Worm (Caenorhabditis elegans) whole organism, L2 larva: Measurements from ENCODE around the gene srh-287.

Experiments used
- F13H6.1 ChIP-seq: sonication (generic microtip); optimal IDR thresholded peaks from 2 replicates; lab custom pipeline; 2016; ENCODE audit warnings: missing genetic modification characterization, missing compliant biosample characterization
- R02D3.7 ChIP-seq: fragments of 150-350 bp; optimal IDR thresholded peaks from 2 replicates; lab custom pipeline; 2014; ENCODE audit warnings: missing biosample characterization, missing genetic modification characterization
- ZK546.5 ChIP-seq: sonication (generic microtip); optimal IDR thresholded peaks from 2 replicates; lab custom pipeline; 2017; ENCODE audit warnings: missing biosample characterization, missing genetic modification characterization
- alr-1 ChIP-seq: fragments of 150-350 bp; optimal IDR thresholded peaks from 2 replicates; lab custom pipeline; 2014; ENCODE audit warnings: missing biosample characterization, missing genetic modification characterization
- aly-2 ChIP-seq: fragments of 150-350 bp; optimal IDR thresholded peaks from 2 replicates; lab custom pipeline; 2014; ENCODE audit warnings: missing biosample characterization, missing genetic modification characterization
- blmp-1 ChIP-seq: sonication (generic microtip); optimal IDR thresholded peaks from 2 replicates; lab custom pipeline; 2017; ENCODE audit warnings: missing genetic modification characterization, mild to moderate bottlenecking, missing compliant biosample characterization, antibody characterized with exemption, moderate library complexity; ENCODE audit not compliant: insufficient read depth
- ceh-16 ChIP-seq: fragments of 150-350 bp; optimal IDR thresholded peaks from 2 replicates; lab custom pipeline; 2014; ENCODE audit warnings: missing biosample characterization, missing genetic modification characterization
- ceh-82 ChIP-seq: fragments of 150-350 bp; optimal IDR thresholded peaks from 2 replicates; lab custom pipeline; 2014; ENCODE audit warnings: missing biosample characterization, missing genetic modification characterization
- crh-2 ChIP-seq: sonication (generic microtip); optimal IDR thresholded peaks from 2 replicates; lab custom pipeline; 2017; ENCODE audit warnings: missing biosample characterization, missing genetic modification characterization
- dmd-4 ChIP-seq: sonication (generic microtip); optimal IDR thresholded peaks from 2 replicates; lab custom pipeline; 2017; ENCODE audit warnings: missing biosample characterization, missing genetic modification characterization
- elt-1 ChIP-seq: fragments of 150-350 bp; optimal IDR thresholded peaks from 2 replicates; lab custom pipeline; 2014; ENCODE audit warnings: missing biosample characterization, missing genetic modification characterization
- elt-3 ChIP-seq: sonication (generic microtip); optimal IDR thresholded peaks from 2 replicates; lab custom pipeline; 2017; ENCODE audit warnings: missing biosample characterization, missing genetic modification characterization
- fos-1 ChIP-seq: fragments of 150-350 bp; optimal IDR thresholded peaks from 2 replicates; lab custom pipeline; 2014; ENCODE audit warnings: missing biosample characterization, missing genetic modification characterization
- gmeb-1 ChIP-seq: fragments of 150-350 bp; optimal IDR thresholded peaks from 2 replicates; lab custom pipeline; 2014; ENCODE audit warnings: missing biosample characterization, missing genetic modification characterization
- lin-13 ChIP-seq: fragments of 150-350 bp; optimal IDR thresholded peaks from 2 replicates; lab custom pipeline; 2014; ENCODE audit warnings: missing biosample characterization, missing genetic modification reagents, missing genetic modification characterization
- mab-5 ChIP-seq: fragments of 150-350 bp; optimal IDR thresholded peaks from 2 replicates; lab custom pipeline; 2014; ENCODE audit warnings: missing biosample characterization, missing genetic modification characterization
- nhr-12 ChIP-seq: fragments of 150-350 bp; optimal IDR thresholded peaks from 2 replicates; lab custom pipeline; 2014; ENCODE audit warnings: missing biosample characterization, missing genetic modification characterization
- nhr-129 ChIP-seq: fragments of 150-350 bp; optimal IDR thresholded peaks from 2 replicates; lab custom pipeline; 2014; ENCODE audit warnings: missing biosample characterization, missing genetic modification characterization
- nhr-21 ChIP-seq: fragments of 150-350 bp; optimal IDR thresholded peaks from 2 replicates; lab custom pipeline; 2014; ENCODE audit warnings: missing biosample characterization, missing genetic modification characterization
- nhr-23 ChIP-seq: fragments of 150-350 bp; optimal IDR thresholded peaks from 2 replicates; lab custom pipeline; 2014; ENCODE audit warnings: missing biosample characterization, missing genetic modification reagents, missing genetic modification characterization
- nhr-237 ChIP-seq: fragments of 150-350 bp; optimal IDR thresholded peaks from 2 replicates; lab custom pipeline; 2014; ENCODE audit warnings: missing biosample characterization, missing genetic modification characterization
- nhr-25 ChIP-seq: fragments of 150-350 bp; sonication (generic microtip); optimal IDR thresholded peaks from 3 replicates; lab custom pipeline; 2014; ENCODE audit warnings: missing biosample characterization, missing genetic modification characterization
- nhr-6 ChIP-seq: fragments of 150-350 bp; optimal IDR thresholded peaks from 2 replicates; lab custom pipeline; 2014; ENCODE audit warnings: missing biosample characterization, missing genetic modification characterization
- sem-4 ChIP-seq: fragments of 150-350 bp; optimal IDR thresholded peaks from 2 replicates; lab custom pipeline; 2014; ENCODE audit warnings: missing biosample characterization, missing genetic modification reagents, missing genetic modification characterization
- skn-1 ChIP-seq: sonication (generic microtip); optimal IDR thresholded peaks from 2 replicates; lab custom pipeline; 2017; ENCODE audit warnings: missing biosample characterization, missing genetic modification characterization
- sma-3 ChIP-seq: sonication (generic microtip); optimal IDR thresholded peaks from 2 replicates; lab custom pipeline; 2016; ENCODE audit warnings: missing genetic modification reagents, missing genetic modification characterization, missing compliant biosample characterization
- sma-9 ChIP-seq, 2 experiments: fragments of 150-350 bp in 1 of 2; sonication (generic microtip) in 1 of 2; optimal IDR thresholded peaks; 2 replicates each; lab custom pipeline; 2014 to 2016; ENCODE audit warnings: missing genetic modification characterization in 2 of 2, mild to moderate bottlenecking in 1 of 2, missing biosample characterization in 1 of 2, missing compliant biosample characterization in 1 of 2, missing genetic modification reagents in 1 of 2, moderate library complexity in 1 of 2
- snpc-4 ChIP-seq: fragments of 150-350 bp; optimal IDR thresholded peaks from 2 replicates; lab custom pipeline; 2014; ENCODE audit warnings: missing biosample characterization, missing genetic modification characterization
- unc-39 ChIP-seq: fragments of 150-350 bp; optimal IDR thresholded peaks from 2 replicates; lab custom pipeline; 2014; ENCODE audit warnings: missing biosample characterization, missing genetic modification characterization
- unc-55 ChIP-seq: fragments of 150-350 bp; sonication (generic microtip); optimal IDR thresholded peaks from 3 replicates; lab custom pipeline; 2014; ENCODE audit warnings: missing biosample characterization, missing genetic modification reagents, missing genetic modification characterization
- unc-62 ChIP-seq: fragments of 150-350 bp; optimal IDR thresholded peaks from 2 replicates; lab custom pipeline; 2014; ENCODE audit warnings: missing biosample characterization, missing genetic modification reagents, missing genetic modification characterization
- zag-1 ChIP-seq: fragments of 150-350 bp; optimal IDR thresholded peaks from 2 replicates; lab custom pipeline; 2014; ENCODE audit warnings: missing biosample characterization, missing genetic modification characterization
- ztf-1 ChIP-seq: fragments of 200-800 bp; sonication (Bioruptor generic); conservative IDR thresholded peaks from 2 replicates; pipeline ENCODE4 v1.3.6; 2022; ENCODE audit warnings: missing genetic modification characterization, missing compliant biosample characterization
- ztf-4 ChIP-seq: fragments of 150-350 bp; optimal IDR thresholded peaks from 2 replicates; lab custom pipeline; 2014; ENCODE audit warnings: missing biosample characterization, missing genetic modification characterization

Gene srh-287

DNA sequence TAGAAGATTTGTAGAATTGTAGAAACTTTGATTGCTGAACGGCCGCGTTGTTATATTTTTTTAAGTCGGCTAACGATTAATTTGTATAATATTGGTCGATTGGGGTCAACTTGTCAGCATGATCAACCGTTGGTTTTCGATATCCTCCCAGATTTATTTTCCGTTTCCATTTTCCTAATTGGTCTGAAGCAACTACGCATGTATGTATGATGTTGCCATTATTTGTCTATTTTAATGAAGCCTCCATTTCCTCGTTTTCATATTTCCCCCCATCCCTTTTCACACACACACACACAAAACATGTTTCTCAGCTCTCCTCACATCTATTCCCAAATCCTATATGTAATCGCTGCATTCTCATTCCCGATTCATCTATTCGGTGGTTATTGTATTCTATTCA is at the start of gene srh-287:
Gene srh-287 (plus strand): TSS at position 301 of the 400 bp plus-strand sequence.
- TF ChIP-seq ztf-1, result no peak
- no peak for TF ChIP-seq unc-62 (GFP tag; lab: Kevin White, UChicago)
- no peak for TF ChIP-seq sma-3 (GFP tag; lab: Kevin White, UChicago)
- TF ChIP-seq aly-2 (tag; lab: Kevin White, UChicago), result no peak
- TF ChIP-seq unc-55, result no peak
- TF ChIP-seq unc-39 (tag; lab: Kevin White, UChicago), result no peak
- TF ChIP-seq sem-4 (tag; lab: Kevin White, UChicago), result no peak
- no peak for TF ChIP-seq ceh-16 (tag; lab: Kevin White, UChicago)
- no peak for TF ChIP-seq nhr-23 (tag; lab: Kevin White, UChicago)
- TF ChIP-seq ceh-82, result no peak
- no peak for TF ChIP-seq zag-1
- TF ChIP-seq nhr-129 (tag; lab: Kevin White, UChicago), result no peak
- TF ChIP-seq gmeb-1 (tag; lab: Kevin White, UChicago), result no peak
- TF ChIP-seq R02D3.7 (tag; lab: Kevin White, UChicago), result no peak
- no peak for TF ChIP-seq dmd-4
- TF ChIP-seq, all 48 proteins: peak for 0

DNA sequence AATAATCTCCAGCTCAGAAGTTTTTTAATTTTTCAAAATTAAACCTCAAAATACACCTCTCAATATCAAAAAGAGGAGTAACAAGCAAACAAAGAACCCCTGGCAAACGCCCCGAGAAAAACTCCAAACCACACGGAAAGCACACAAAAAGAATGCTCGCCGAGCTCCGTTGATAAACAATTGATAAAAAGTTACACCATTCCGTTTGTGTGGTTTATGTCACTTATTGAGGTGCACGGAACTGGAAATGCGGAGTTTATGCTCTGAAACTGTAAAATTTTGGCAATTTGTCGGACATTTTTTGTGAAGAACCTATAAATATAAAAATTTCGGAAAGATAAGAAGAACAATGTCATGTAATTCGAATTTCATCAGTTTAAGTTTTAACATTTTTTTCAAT is 48.3 kb upstream of the srh-287 start:
- TF ChIP-seq gmeb-1 (tag; lab: Kevin White, UChicago) (peak; percentile 18), fos-1 (tag; lab: Kevin White, UChicago) (peak; percentile 75), crh-2 (tag; lab: Kevin White, UChicago) (peak; percentile 42), dmd-4 (no peak), sma-9 (GFP tag; optimal IDR thresholded peaks at IDR 0.05; lab: Kevin White, UChicago) (peak; percentile 33), sma-9 (tag; optimal IDR thresholded peaks at IDR 0.05; lab: Kevin White, UChicago) (no peak), blmp-1 (tag; lab: Kevin White, UChicago) (no peak), elt-1 (tag; lab: Kevin White, UChicago) (no peak)

DNA sequence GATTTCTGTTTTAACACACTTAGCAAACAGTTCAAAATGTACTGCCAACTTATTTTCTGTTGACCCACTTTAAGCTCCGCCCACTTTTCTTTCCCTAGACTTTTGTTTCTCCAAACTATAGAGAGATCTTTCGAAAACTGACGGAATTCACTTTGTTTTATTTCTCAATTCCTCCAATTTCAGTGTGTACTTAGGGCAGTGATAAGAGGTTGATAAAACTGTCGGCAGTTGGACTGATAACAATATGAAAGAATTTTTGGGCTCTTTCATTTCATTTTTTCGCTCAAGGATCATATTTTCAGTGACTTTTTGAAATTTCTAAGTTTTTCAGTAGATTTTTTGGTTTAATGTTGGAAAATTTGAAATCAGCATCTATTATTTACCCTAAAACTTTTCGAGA is 45.6 kb upstream of the srh-287 start:
- TF ChIP-seq mab-5 (tag; lab: Kevin White, UChicago) (no peak), ZK546.5 (tag; lab: Kevin White, UChicago) (no peak), fos-1 (tag; lab: Kevin White, UChicago) (peak; percentile 59), alr-1 (tag; lab: Kevin White, UChicago) (no peak), sma-9 (GFP tag; optimal IDR thresholded peaks at IDR 0.05; lab: Kevin White, UChicago) (peak; percentile 38), sma-9 (tag; optimal IDR thresholded peaks at IDR 0.05; lab: Kevin White, UChicago) (no peak), unc-62 (GFP tag; lab: Kevin White, UChicago) (no peak)
- TF ChIP-seq, all 48 proteins: peak for 2

DNA sequence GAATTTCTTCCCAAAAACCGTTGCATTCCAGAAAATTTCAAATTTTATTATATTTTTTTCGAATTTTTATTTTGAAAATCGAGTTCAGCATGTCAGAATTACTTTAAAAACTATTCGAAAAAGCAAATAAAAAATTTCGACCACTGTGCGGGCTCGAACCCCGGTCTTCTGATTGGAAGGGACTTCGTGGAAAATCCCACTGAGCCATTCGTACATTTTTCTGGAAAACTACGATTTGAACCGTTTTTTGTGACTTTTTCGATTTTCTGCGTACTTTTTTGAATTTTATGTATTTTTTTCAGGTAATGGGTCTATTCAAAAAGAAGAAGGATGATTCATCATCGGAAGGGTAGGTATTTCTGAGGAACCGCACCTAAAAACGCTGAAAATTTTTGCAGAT is 45.0 kb upstream of the srh-287 start, which contains the start of gene pgp-9:
Gene pgp-9 (plus strand): TSS at position 301 of the 400 bp plus-strand sequence.
- TF ChIP-seq ztf-4 (tag; lab: Kevin White, UChicago) (no peak), elt-1 (tag; lab: Kevin White, UChicago) (no peak), nhr-23 (tag; lab: Kevin White, UChicago) (no peak), F13H6.1 (no peak), snpc-4 (tag; lab: Kevin White, UChicago) (no peak), lin-13 (GFP tag; lab: Kevin White, UChicago) (no peak), fos-1 (tag; lab: Kevin White, UChicago) (no peak), ceh-82 (no peak), unc-55 (no peak), gmeb-1 (tag; lab: Kevin White, UChicago) (no peak)

DNA sequence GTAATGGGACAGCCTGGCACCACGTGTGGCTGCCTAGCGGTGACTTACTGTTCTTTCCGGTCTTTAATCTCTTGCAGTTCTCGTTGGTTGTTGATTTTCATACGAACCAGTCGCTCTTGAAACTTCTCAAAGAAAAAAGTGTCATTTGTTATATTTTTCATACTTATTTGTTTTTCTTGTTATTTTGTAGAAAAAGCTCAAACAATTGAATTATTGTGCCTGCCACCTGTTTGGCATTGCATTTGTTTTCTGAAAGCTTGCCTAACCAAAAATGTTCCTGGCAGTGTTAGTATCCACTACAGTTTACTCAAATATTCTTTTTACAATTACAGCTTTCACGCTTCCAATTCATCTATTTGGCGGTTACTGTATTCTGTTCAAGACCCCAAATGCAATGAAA is 35.6 kb upstream of the srh-287 start, which contains the start of the genes C47A10.16 and srh-283:
Gene C47A10.16 (minus strand): TSS at position 101 of the 400 bp plus-strand sequence.
Gene srh-283 (plus strand): TSS at position 272 of the 400 bp plus-strand sequence.
- no peak for TF ChIP-seq ceh-82
- TF ChIP-seq blmp-1 (tag; lab: Kevin White, UChicago), result no peak
- TF ChIP-seq skn-1 (tag; lab: Kevin White, UChicago), result no peak
- TF ChIP-seq nhr-129 (tag; lab: Kevin White, UChicago), result no peak
- TF ChIP-seq F13H6.1, result no peak
- no peak for TF ChIP-seq fos-1 (tag; lab: Kevin White, UChicago)
- no peak for TF ChIP-seq nhr-237 (tag; lab: Kevin White, UChicago)
- no peak for TF ChIP-seq nhr-23 (tag; lab: Kevin White, UChicago)
- TF ChIP-seq dmd-4, result no peak

DNA sequence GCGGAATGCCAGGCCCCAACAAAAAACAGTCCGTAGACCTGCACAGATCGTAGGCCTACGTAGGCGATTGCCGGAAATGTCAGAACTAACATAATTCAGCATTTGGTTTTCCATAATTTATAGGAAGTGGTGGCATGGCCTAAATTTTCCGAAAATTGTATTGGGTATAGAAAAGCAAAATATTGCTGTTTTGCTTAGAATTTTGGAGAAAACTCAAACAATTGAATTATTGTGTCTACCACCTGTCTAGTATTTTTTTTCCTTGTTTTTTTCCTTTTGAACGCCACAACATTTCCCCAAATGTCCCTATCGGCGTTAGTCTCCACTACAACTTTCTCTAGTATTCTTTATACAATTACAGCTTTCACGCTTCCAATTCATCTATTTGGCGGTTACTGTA is 33.4 kb upstream of the srh-287 start, which contains the start of gene srh-284:
Gene srh-284 (plus strand): TSS at position 301 of the 400 bp plus-strand sequence.
- TF ChIP-seq elt-3 (tag; lab: Kevin White, UChicago), result no peak
- TF ChIP-seq nhr-12, result no peak
- TF ChIP-seq aly-2 (tag; lab: Kevin White, UChicago), result no peak
- TF ChIP-seq ZK546.5 (tag; lab: Kevin White, UChicago), result no peak
- no peak for TF ChIP-seq ztf-4 (tag; lab: Kevin White, UChicago)
- TF ChIP-seq nhr-25 (tag; lab: Kevin White, UChicago), result no peak
- no peak for TF ChIP-seq nhr-6 (tag; lab: Kevin White, UChicago)
- TF ChIP-seq nhr-129 (tag; lab: Kevin White, UChicago), result no peak
- TF ChIP-seq nhr-21 (tag; lab: Kevin White, UChicago), result no peak
- no peak for TF ChIP-seq elt-1 (tag; lab: Kevin White, UChicago)
- TF ChIP-seq nhr-23 (tag; lab: Kevin White, UChicago), result no peak
- TF ChIP-seq nhr-237 (tag; lab: Kevin White, UChicago), result no peak
